Fruit fly (Drosophila melanogaster) whole organism, embryonic: ENCODE measurements around the gene Prosbeta2.
A peak's percentile ranks its signal among the peaks of the same experiment; 100 is the strongest.

ENCODE experiments used
- Abd-B ChIP-seq: fragments of 200-800 bp; sonication (Bioruptor generic); optimal IDR thresholded peaks from 2 replicates; lab custom pipeline; 2018; ENCODE audit warnings: missing biosample characterization, mild to moderate bottlenecking, missing genetic modification characterization, moderate library complexity
- Ada2b ChIP-seq: fragments of 200-800 bp; sonication (Bioruptor generic); IDR thresholded peaks from 2 replicates; pipeline ENCODE4 v1.3.6; 2022; ENCODE audit warnings: missing biosample characterization, missing genetic modification characterization
- CG11560 ChIP-seq: fragments of 200-800 bp; sonication (Bioruptor generic); IDR thresholded peaks from 3 replicates; pipeline ENCODE4 v1.3.6; 2022; ENCODE audit warnings: missing biosample characterization, missing genetic modification characterization
- CG1647 ChIP-seq: fragments of 200-800 bp; sonication (Bioruptor generic); optimal IDR thresholded peaks from 3 replicates; lab custom pipeline; 2016; ENCODE audit warnings: missing biosample characterization, missing genetic modification characterization
- CG30020 ChIP-seq: fragments of 200-800 bp; optimal IDR thresholded peaks from 2 replicates; lab custom pipeline; 2019; ENCODE audit warnings: missing biosample characterization, mild to moderate bottlenecking, missing genetic modification characterization, moderate library complexity
- CG4404 ChIP-seq: fragments of 200-800 bp; sonication (Bioruptor generic); IDR thresholded peaks from 2 replicates; pipeline ENCODE4 v1.3.6; 2022; ENCODE audit warnings: missing biosample characterization, missing genetic modification characterization
- CG4854 ChIP-seq: fragments of 200-800 bp; sonication (Bioruptor generic); optimal IDR thresholded peaks from 2 replicates; lab custom pipeline; 2016; ENCODE audit warnings: missing biosample characterization, missing genetic modification characterization, inconsistent platforms
- CG6254 ChIP-seq: fragments of 200-800 bp; sonication (Bioruptor generic); optimal IDR thresholded peaks from 3 replicates; lab custom pipeline; 2017; ENCODE audit warnings: mild to moderate bottlenecking, missing biosample characterization, missing genetic modification reagents, missing genetic modification characterization
- CG7271 ChIP-seq: fragments of 200-800 bp; sonication (Bioruptor generic); optimal IDR thresholded peaks from 2 replicates; lab custom pipeline; 2018; ENCODE audit warnings: missing biosample characterization, mild to moderate bottlenecking, missing genetic modification characterization, moderate library complexity
- CG7786 ChIP-seq: fragments of 200-800 bp; sonication (Bioruptor generic); optimal IDR thresholded peaks from 2 replicates; lab custom pipeline; 2016; ENCODE audit warnings: missing biosample characterization, missing genetic modification characterization
- CG8089 ChIP-seq: fragments of 200-800 bp; sonication (Bioruptor generic); optimal IDR thresholded peaks from 3 replicates; lab custom pipeline; 2016; ENCODE audit warnings: missing biosample characterization, missing genetic modification characterization
- CG8944 ChIP-seq: fragments of 200-800 bp; sonication (Bioruptor generic); optimal IDR thresholded peaks from 3 replicates; lab custom pipeline; 2016; ENCODE audit warnings: missing biosample characterization, missing genetic modification characterization
- Ets97D ChIP-seq: fragments of 200-800 bp; sonication (Bioruptor generic); optimal IDR thresholded peaks from 3 replicates; lab custom pipeline; 2016; ENCODE audit warnings: missing biosample characterization, missing genetic modification characterization
- HHEX ChIP-seq: fragments of 200-800 bp; sonication (Bioruptor generic); optimal IDR thresholded peaks from 3 replicates; lab custom pipeline; 2017; ENCODE audit warnings: missing biosample characterization, mild to moderate bottlenecking, missing genetic modification characterization, missing genetic modification reagents
- MTF-1 ChIP-seq: fragments of 200-800 bp; sonication (Bioruptor generic); optimal IDR thresholded peaks from 2 replicates; lab custom pipeline; 2018; ENCODE audit warnings: missing biosample characterization, mild to moderate bottlenecking, missing genetic modification characterization, borderline replicate concordance
- Meics ChIP-seq: fragments of 200-800 bp; sonication (Bioruptor generic); optimal IDR thresholded peaks from 2 replicates; lab custom pipeline; 2017; ENCODE audit warnings: missing biosample characterization, mild to moderate bottlenecking, missing genetic modification characterization
- Mes4 ChIP-seq: fragments of 200-800 bp; sonication (Bioruptor generic); optimal IDR thresholded peaks from 2 replicates; lab custom pipeline; 2016; ENCODE audit warnings: missing biosample characterization, missing genetic modification characterization
- NC2β ChIP-seq: fragments of 200-800 bp; sonication (Bioruptor generic); optimal IDR thresholded peaks from 2 replicates; lab custom pipeline; 2016; ENCODE audit warnings: missing biosample characterization, missing genetic modification characterization
- Neu2 ChIP-seq: fragments of 200-800 bp; sonication (Bioruptor generic); optimal IDR thresholded peaks from 3 replicates; lab custom pipeline; 2016; ENCODE audit warnings: missing biosample characterization, missing genetic modification characterization, borderline replicate concordance
- Nf-YB ChIP-seq: fragments of 200-800 bp; sonication (Bioruptor generic); optimal IDR thresholded peaks from 3 replicates; lab custom pipeline; 2019; ENCODE audit warnings: missing biosample characterization, mild to moderate bottlenecking, missing genetic modification characterization, moderate library complexity
- Taf1 ChIP-seq: fragments of 200-800 bp; sonication (Bioruptor generic); IDR thresholded peaks from 2 replicates; pipeline ENCODE4 v1.3.6; 2022; ENCODE audit warnings: missing biosample characterization, missing genetic modification characterization
- croc ChIP-seq: fragments of 200-800 bp; sonication (Bioruptor generic); conservative IDR thresholded peaks from 3 replicates; pipeline ENCODE4 v1.3.6; 2022; ENCODE audit warnings: missing biosample characterization, missing genetic modification characterization
- dmrt11E ChIP-seq: fragments of 200-800 bp; sonication (Bioruptor generic); optimal IDR thresholded peaks from 3 replicates; lab custom pipeline; 2018; ENCODE audit warnings: missing biosample characterization, mild to moderate bottlenecking, missing genetic modification characterization, moderate library complexity
- ems ChIP-seq: fragments of 200-800 bp; sonication (Bioruptor generic); optimal IDR thresholded peaks from 3 replicates; lab custom pipeline; 2016; ENCODE audit warnings: missing biosample characterization, missing genetic modification characterization
- fd3F ChIP-seq: fragments of 200-800 bp; sonication (Bioruptor generic); optimal IDR thresholded peaks from 2 replicates; lab custom pipeline; 2018; ENCODE audit warnings: missing biosample characterization, mild to moderate bottlenecking, missing genetic modification characterization, moderate library complexity
- gcm2 ChIP-seq: fragments of 200-800 bp; sonication (Bioruptor generic); optimal IDR thresholded peaks from 2 replicates; lab custom pipeline; 2016; ENCODE audit warnings: missing biosample characterization, missing genetic modification characterization
- gfzf ChIP-seq: fragments of 200-800 bp; sonication (Bioruptor generic); optimal IDR thresholded peaks from 2 replicates; lab custom pipeline; 2016; ENCODE audit warnings: missing biosample characterization, mild to moderate bottlenecking, missing genetic modification characterization, moderate library complexity
- gro ChIP-seq: fragments of 200-800 bp; sonication (Bioruptor generic); optimal IDR thresholded peaks from 2 replicates; lab custom pipeline; 2016; ENCODE audit warnings: missing biosample characterization, missing genetic modification characterization
- gsb-n ChIP-seq: fragments of 200-800 bp; sonication (Bioruptor generic); optimal IDR thresholded peaks from 3 replicates; lab custom pipeline; 2018; ENCODE audit warnings: missing biosample characterization, mild to moderate bottlenecking, missing genetic modification characterization
- jumu ChIP-seq: fragments of 200-800 bp; sonication (Bioruptor generic); optimal IDR thresholded peaks from 3 replicates; lab custom pipeline; 2016; ENCODE audit warnings: missing biosample characterization, missing genetic modification characterization
- klu ChIP-seq: fragments of 200-800 bp; sonication (Bioruptor generic); IDR thresholded peaks from 2 replicates; pipeline ENCODE4 v1.3.6; 2022; ENCODE audit warnings: missing biosample characterization, missing genetic modification characterization
- lab ChIP-seq: fragments of 200-800 bp; sonication (Bioruptor generic); optimal IDR thresholded peaks from 3 replicates; lab custom pipeline; 2017; ENCODE audit warnings: missing biosample characterization, missing genetic modification characterization, mild to moderate bottlenecking, moderate library complexity, missing genetic modification reagents
- lbe ChIP-seq: fragments of 200-800 bp; sonication (Bioruptor generic); optimal IDR thresholded peaks from 2 replicates; lab custom pipeline; 2016; ENCODE audit warnings: missing biosample characterization, mild to moderate bottlenecking, missing genetic modification characterization
- lola ChIP-seq, 3 experiments: fragments of >200 bp in 2 of 3; fragments of 200-800 bp in 1 of 3; sonication (Bioruptor generic) in 1 of 3; optimal IDR thresholded peaks; 2 replicates each; lab custom pipeline; 2017 to 2019; ENCODE audit warnings: missing biosample characterization in 3 of 3, missing genetic modification characterization in 3 of 3, mild to moderate bottlenecking in 1 of 3, moderate library complexity in 1 of 3
- nau ChIP-seq: fragments of 200-800 bp; sonication (Bioruptor generic); optimal IDR thresholded peaks from 3 replicates; lab custom pipeline; 2017; ENCODE audit warnings: missing biosample characterization, mild to moderate bottlenecking, missing genetic modification characterization, missing genetic modification reagents
- p53 ChIP-seq: fragments of 200-800 bp; sonication (Bioruptor generic); optimal IDR thresholded peaks from 2 replicates; lab custom pipeline; 2016; ENCODE audit warnings: missing biosample characterization, missing genetic modification characterization
- pho ChIP-seq: fragments of 200-800 bp; sonication (Bioruptor generic); optimal IDR thresholded peaks from 2 replicates; lab custom pipeline; 2016; ENCODE audit warnings: missing biosample characterization, missing genetic modification characterization
- phol ChIP-seq: fragments of 200-800 bp; sonication (Bioruptor generic); optimal IDR thresholded peaks from 3 replicates; lab custom pipeline; 2018; ENCODE audit warnings: missing biosample characterization, mild to moderate bottlenecking, missing genetic modification characterization, moderate library complexity
- pita ChIP-seq: fragments of 200-800 bp; sonication (Bioruptor generic); optimal IDR thresholded peaks from 2 replicates; lab custom pipeline; 2017; ENCODE audit warnings: missing biosample characterization, mild to moderate bottlenecking, missing genetic modification characterization
- pros ChIP-seq: fragments of 200-800 bp; sonication (Bioruptor generic); optimal IDR thresholded peaks from 3 replicates; lab custom pipeline; 2019; ENCODE audit warnings: missing biosample characterization, mild to moderate bottlenecking, missing genetic modification characterization, moderate library complexity
- ro ChIP-seq: fragments of 200-800 bp; sonication (Bioruptor generic); IDR thresholded peaks from 2 replicates; pipeline ENCODE4 v1.3.6; 2022; ENCODE audit warnings: missing biosample characterization, missing genetic modification characterization
- seq ChIP-seq: fragments of 200-800 bp; sonication (Bioruptor generic); IDR thresholded peaks from 2 replicates; pipeline ENCODE4 v1.3.6; 2022; ENCODE audit warnings: missing biosample characterization, missing genetic modification characterization
- slp2 ChIP-seq: fragments of 200-800 bp; sonication (Bioruptor generic); optimal IDR thresholded peaks from 2 replicates; lab custom pipeline; 2016; ENCODE audit warnings: missing biosample characterization, missing genetic modification characterization
- stwl ChIP-seq: fragments of 200-800 bp; sonication (Bioruptor generic); optimal IDR thresholded peaks from 3 replicates; lab custom pipeline; 2018; ENCODE audit warnings: missing biosample characterization, mild to moderate bottlenecking, missing genetic modification characterization, moderate library complexity
- sug ChIP-seq: fragments of 200-800 bp; optimal IDR thresholded peaks from 2 replicates; lab custom pipeline; 2019; ENCODE audit warnings: missing biosample characterization, mild to moderate bottlenecking, missing genetic modification characterization, moderate library complexity
- tna ChIP-seq: fragments of 200-800 bp; sonication (Bioruptor generic); IDR thresholded peaks from 2 replicates; pipeline ENCODE4 v1.3.6; 2022; ENCODE audit warnings: missing biosample characterization, missing genetic modification characterization; ENCODE audit not compliant: partially characterized antibody
- vfl ChIP-seq: fragments of 200-800 bp; sonication (Bioruptor generic); optimal IDR thresholded peaks from 2 replicates; lab custom pipeline; 2016; ENCODE audit warnings: missing biosample characterization, missing genetic modification characterization
- wek ChIP-seq: fragments of 200-800 bp; sonication (Bioruptor generic); optimal IDR thresholded peaks from 3 replicates; lab custom pipeline; 2018; ENCODE audit warnings: missing biosample characterization, mild to moderate bottlenecking, missing genetic modification characterization, moderate library complexity
- zfh1 ChIP-seq: fragments of 200-800 bp; sonication (Bioruptor generic); IDR thresholded peaks from 3 replicates; pipeline ENCODE4 v1.3.6; 2022; ENCODE audit warnings: missing biosample characterization, missing genetic modification characterization

The Prosbeta2 gene

DNA sequence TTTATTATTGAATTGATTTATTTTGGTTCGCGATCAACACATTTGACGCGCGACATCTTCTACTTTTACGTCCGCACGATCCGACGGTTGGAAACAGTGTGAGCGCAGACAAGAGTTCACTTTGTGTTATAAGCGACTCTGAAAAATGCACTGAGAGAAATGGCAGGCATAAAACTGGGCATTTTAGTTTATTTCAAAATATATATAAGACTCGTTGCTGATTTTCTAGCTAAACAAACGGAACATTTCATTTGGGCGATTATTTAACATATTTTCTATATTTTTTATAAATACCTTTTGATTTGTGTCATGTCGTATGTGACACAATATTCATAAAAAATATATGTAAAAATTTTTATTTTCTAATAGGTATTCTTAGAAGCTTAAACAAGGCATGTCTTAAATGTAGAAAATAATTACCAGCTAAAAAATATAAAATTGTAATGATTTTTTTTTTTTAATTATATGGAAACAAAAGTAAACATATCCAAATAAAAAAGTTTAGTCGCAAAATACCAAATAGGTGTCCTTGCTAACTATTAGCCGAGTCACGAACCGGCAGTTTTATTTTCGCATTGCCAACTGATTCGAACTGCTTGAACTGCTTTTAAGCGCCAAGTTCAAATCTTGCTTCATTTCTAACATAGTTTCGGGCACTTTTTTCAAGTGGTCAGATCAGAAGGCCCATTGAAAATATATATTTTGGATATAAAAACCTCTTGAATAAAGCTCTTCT, 14.4 kb downstream of the Prosbeta2 start, which contains the start of gene Reck (continued):
- TF ChIP-seq jumu: no peak
- TF ChIP-seq Neu2 (GFP tag; lab: Kevin White, UChicago): no peak
- peak; percentile 81 for TF ChIP-seq CG4854 (GFP tag; lab: Kevin White, UChicago)
- peak; percentile 83 for TF ChIP-seq Ada2b (GFP tag; lab: Robert Waterston, UW)
- peak; percentile 77 for TF ChIP-seq MTF-1 (GFP tag; lab: Kevin White, UChicago)
- no peak for TF ChIP-seq klu (GFP tag; lab: Robert Waterston, UW)
- peak; percentile 20 for TF ChIP-seq CG7786 (GFP tag; lab: Kevin White, UChicago)
- no peak for TF ChIP-seq pros
- peak; percentile 35 for TF ChIP-seq slp2
- TF ChIP-seq croc (GFP tag; lab: Robert Waterston, UW): peak; percentile 38; the same call in 1 of the 3 replicates
- TF ChIP-seq zfh1 (GFP tag; lab: Robert Waterston, UW): peak; percentile 83; the same call in 2 of the 3 replicates
- TF ChIP-seq CG4404 (GFP tag; lab: Robert Waterston, UW): no peak
- peak; percentile 73 for TF ChIP-seq nau (GFP tag; lab: Kevin White, UChicago)
- peak; percentile 90 for TF ChIP-seq lab (GFP tag; lab: Kevin White, UChicago)
- TF ChIP-seq CG8089 (GFP tag; lab: Kevin White, UChicago): peak; percentile 44
- TF ChIP-seq ro: 0 out of 2 replicates have a peak, but pooled peaks have one; percentile 33
- TF ChIP-seq gcm2 (GFP tag; lab: Kevin White, UChicago): peak; percentile 12
- TF ChIP-seq CG11560: no peak
- TF ChIP-seq phol: peak; percentile 88
- TF ChIP-seq gro: no peak
- TF ChIP-seq CG30020 (tag; lab: Kevin White, UChicago): no peak
- peak; percentile 88 for TF ChIP-seq gsb-n (tag; lab: Kevin White, UChicago)
- no peak for TF ChIP-seq tna
- no peak for TF ChIP-seq wek
- TF ChIP-seq Taf1: no peak
- peak; percentile 65 for TF ChIP-seq lbe (GFP tag; lab: Kevin White, UChicago)
- peak; percentile 29 for TF ChIP-seq Ets97D
- peak; percentile 25 for TF ChIP-seq CG1647 (GFP tag; lab: Kevin White, UChicago)
- TF ChIP-seq ems: peak; percentile 50
- peak in 1 of 3 experiments; percentile 78 for TF ChIP-seq lola (GFP tag; optimal IDR thresholded peaks at IDR 0.05; lab: Kevin White, UChicago)
- TF ChIP-seq sug (tag; lab: Kevin White, UChicago): peak; percentile 45
- peak; percentile 67 for TF ChIP-seq pita (GFP tag; lab: Kevin White, UChicago)
- peak; percentile 39 for TF ChIP-seq Abd-B (GFP tag; lab: Kevin White, UChicago)
- no peak for TF ChIP-seq vfl
- TF ChIP-seq seq (GFP tag; lab: Robert Waterston, UW): peak; percentile 70; the same call in 1 of the 2 replicates
- TF ChIP-seq CG8944 (GFP tag; lab: Kevin White, UChicago): peak; percentile 12
- peak; percentile 75 for TF ChIP-seq fd3F (GFP tag; lab: Kevin White, UChicago)
- peak; percentile 84 for TF ChIP-seq HHEX (GFP tag; lab: Kevin White, UChicago)
- peak; percentile 43 for TF ChIP-seq stwl (tag; lab: Kevin White, UChicago)
- TF ChIP-seq Meics (GFP tag; lab: Kevin White, UChicago): peak; percentile 83
- no peak for TF ChIP-seq p53 (GFP tag; lab: Kevin White, UChicago)
- TF ChIP-seq CG6254: peak; percentile 90
- peak; percentile 65 for TF ChIP-seq Nf-YB
- TF ChIP-seq NC2β (GFP tag; lab: Kevin White, UChicago): peak; percentile 45
- peak; percentile 84 for TF ChIP-seq dmrt11E (tag; lab: Kevin White, UChicago)
- TF ChIP-seq pho (GFP tag; lab: Kevin White, UChicago): no peak
- peak; percentile 51 for TF ChIP-seq gfzf
- TF ChIP-seq CG7271: peak; percentile 85
- TF ChIP-seq Mes4: no peak
